Fruit fly (Drosophila melanogaster): ENCODE measurements around the gene ry.
A peak's percentile ranks its signal among the peaks of the same experiment; 100 is the strongest.

ry gene

dm6 chr3R:13018995-13019394, 13.3 kb upstream of the ry start:
- TF ChIP-seq toe (GFP tag; optimal IDR thresholded peaks at IDR 0.05) = no peak
- TF ChIP-seq Mnt (GFP tag; optimal IDR thresholded peaks at IDR 0.05) = no peak
- TF ChIP-seq tj (GFP tag; optimal IDR thresholded peaks at IDR 0.05) = peak; percentile 99
- no peak for TF ChIP-seq CG33017 (tag; optimal IDR thresholded peaks at IDR 0.05)
- no peak for TF ChIP-seq CG14711 (tag; optimal IDR thresholded peaks at IDR 0.05)

- peak; percentile 42 for TF ChIP-seq CG7101 (tag; optimal IDR thresholded peaks at IDR 0.05)
- TF ChIP-seq CG1620 (GFP tag; optimal IDR thresholded peaks at IDR 0.05) = peak; percentile 49
- peak; percentile 32 for TF ChIP-seq Crg-1 (GFP tag; optimal IDR thresholded peaks at IDR 0.05)
- peak; percentile 46 for TF ChIP-seq CG11617 (GFP tag; optimal IDR thresholded peaks at IDR 0.05)
- TF ChIP-seq cnc (optimal IDR thresholded peaks at IDR 0.05) = no peak
- no peak for TF ChIP-seq Hr96 (GFP tag; optimal IDR thresholded peaks at IDR 0.05)
- peak; percentile 85 for TF ChIP-seq kay (GFP tag; ENCODE audit: borderline replicate concordance)
- peak; percentile 8 for TF ChIP-seq cic (GFP tag; optimal IDR thresholded peaks at IDR 0.05)
- no peak for TF ChIP-seq toe (GFP tag; optimal IDR thresholded peaks at IDR 0.05)
- TF ChIP-seq tj (GFP tag; optimal IDR thresholded peaks at IDR 0.05) = peak; percentile 23
- peak; percentile 44 for TF ChIP-seq bab1 (GFP tag; optimal IDR thresholded peaks at IDR 0.05)
- peak; percentile 31 for TF ChIP-seq CG12768 (GFP tag; optimal IDR thresholded peaks at IDR 0.05)
- peak; percentile 58 for TF ChIP-seq Mnt (GFP tag; optimal IDR thresholded peaks at IDR 0.05)
- peak; percentile 59 for TF ChIP-seq CG14711 (tag; optimal IDR thresholded peaks at IDR 0.05)
- peak; percentile 33 for TF ChIP-seq pad (GFP tag; optimal IDR thresholded peaks at IDR 0.05)
- TF ChIP-seq CG7045 (GFP tag; optimal IDR thresholded peaks at IDR 0.05) = peak; percentile 1
Observed at dm6 chr3R:13030257-13031173, 1.8 kb upstream of the ry start, which contains the start of the genes CG46281 and CG46280. TSS of gene CG46281 (minus strand) at chr3R:13030307. TSS of gene CG46280 (minus strand) at chr3R:13030659.

DNA sequence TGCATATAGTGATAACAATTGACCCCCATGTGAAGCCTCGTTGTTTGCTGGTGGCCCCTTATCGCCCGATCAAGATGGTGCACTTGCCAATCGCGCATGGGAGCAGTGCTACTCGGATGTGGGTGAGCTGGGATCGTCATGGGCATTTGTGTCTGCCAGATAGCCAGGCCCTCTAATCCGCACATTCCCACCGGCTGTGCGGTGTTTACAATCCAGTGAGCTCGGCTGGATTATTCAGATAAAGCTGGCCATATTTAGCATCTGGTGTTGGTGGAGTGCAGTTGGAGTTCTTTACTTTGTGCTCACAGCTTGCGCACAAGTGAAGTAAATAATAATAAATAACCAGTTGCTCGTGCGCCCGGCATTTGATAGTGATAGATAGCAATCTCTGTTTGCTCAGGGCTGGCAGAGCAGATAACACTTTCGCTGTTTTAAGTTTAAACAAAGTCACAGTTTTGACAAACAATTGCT, 682 bp downstream of the ry start:
- TF ChIP-seq CG1620 (GFP tag; optimal IDR thresholded peaks at IDR 0.05) (no peak), Mnt (GFP tag; optimal IDR thresholded peaks at IDR 0.05) (peak; percentile 79), bab1 (GFP tag; optimal IDR thresholded peaks at IDR 0.05) (no peak), pad (GFP tag; optimal IDR thresholded peaks at IDR 0.05) (peak; percentile 49), toe (GFP tag; optimal IDR thresholded peaks at IDR 0.05) (peak; percentile 68), CG14711 (tag; optimal IDR thresholded peaks at IDR 0.05) (peak; percentile 62), CG33017 (tag; optimal IDR thresholded peaks at IDR 0.05) (peak; percentile 71), Hr96 (GFP tag; optimal IDR thresholded peaks at IDR 0.05) (peak; percentile 30), cnc (optimal IDR thresholded peaks at IDR 0.05) (no peak), CG7045 (GFP tag; optimal IDR thresholded peaks at IDR 0.05) (peak; percentile 85), Clk (GFP tag; optimal IDR thresholded peaks at IDR 0.05) (peak; percentile 39), CG12768 (GFP tag; optimal IDR thresholded peaks at IDR 0.05) (peak; percentile 78), CG5204 (GFP tag; optimal IDR thresholded peaks at IDR 0.05) (no peak), tj (GFP tag; optimal IDR thresholded peaks at IDR 0.05) (no peak), cic (GFP tag; optimal IDR thresholded peaks at IDR 0.05) (peak; percentile 64), ovo (GFP tag; optimal IDR thresholded peaks at IDR 0.05) (peak; percentile 4), CG11617 (GFP tag; optimal IDR thresholded peaks at IDR 0.05) (peak; percentile 77), kay (GFP tag; ENCODE audit: borderline replicate concordance) (peak; percentile 96), Crg-1 (GFP tag; optimal IDR thresholded peaks at IDR 0.05) (peak; percentile 76), CG7101 (tag; optimal IDR thresholded peaks at IDR 0.05) (peak; percentile 83)

DNA sequence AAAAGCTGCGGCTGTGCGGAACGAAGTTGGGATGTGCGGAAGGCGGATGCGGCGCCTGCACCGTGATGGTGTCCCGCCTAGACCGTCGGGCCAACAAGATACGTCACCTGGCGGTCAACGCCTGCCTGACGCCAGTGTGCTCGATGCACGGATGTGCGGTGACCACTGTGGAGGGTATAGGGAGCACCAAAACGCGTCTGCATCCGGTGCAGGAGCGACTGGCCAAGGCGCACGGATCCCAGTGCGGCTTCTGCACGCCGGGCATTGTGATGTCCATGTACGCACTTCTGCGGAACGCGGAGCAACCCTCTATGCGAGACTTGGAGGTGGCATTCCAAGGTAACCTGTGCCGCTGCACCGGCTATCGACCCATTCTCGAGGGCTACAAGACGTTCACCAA, 1.3 kb downstream of the ry start:
- TF ChIP-seq bab1 (GFP tag; optimal IDR thresholded peaks at IDR 0.05) (no peak), Mnt (GFP tag; optimal IDR thresholded peaks at IDR 0.05) (no peak), Crg-1 (GFP tag; optimal IDR thresholded peaks at IDR 0.05) (no peak), CG12768 (GFP tag; optimal IDR thresholded peaks at IDR 0.05) (no peak), Clk (GFP tag; optimal IDR thresholded peaks at IDR 0.05) (no peak)

- TF ChIP-seq bab1 (GFP tag; optimal IDR thresholded peaks at IDR 0.05) = no peak
- no peak for TF ChIP-seq CG1620 (GFP tag; optimal IDR thresholded peaks at IDR 0.05)
- no peak for TF ChIP-seq CG7045 (GFP tag; optimal IDR thresholded peaks at IDR 0.05)
- TF ChIP-seq Clk (GFP tag; optimal IDR thresholded peaks at IDR 0.05) = no peak
- no peak for TF ChIP-seq CG11617 (GFP tag; optimal IDR thresholded peaks at IDR 0.05)
- TF ChIP-seq ovo (GFP tag; optimal IDR thresholded peaks at IDR 0.05) = no peak
- TF ChIP-seq Crg-1 (GFP tag; optimal IDR thresholded peaks at IDR 0.05) = no peak
- TF ChIP-seq cic (GFP tag; optimal IDR thresholded peaks at IDR 0.05) = no peak
- TF ChIP-seq kay (GFP tag; ENCODE audit: borderline replicate concordance) = no peak
- TF ChIP-seq CG5204 (GFP tag; optimal IDR thresholded peaks at IDR 0.05) = no peak
Observed at dm6 chr3R:13036064-13036463, 3.7 kb downstream of the ry start.

dm6 chr3R:13038075-13038474, 5.7 kb downstream of the ry start, which contains the start of gene CG11668:
TSS of gene CG11668 (plus strand) at chr3R:13038375.
- TF ChIP-seq CG5204 (GFP tag; optimal IDR thresholded peaks at IDR 0.05) = no peak
- no peak for TF ChIP-seq CG14711 (tag; optimal IDR thresholded peaks at IDR 0.05)
- TF ChIP-seq kay (GFP tag; ENCODE audit: borderline replicate concordance) = no peak
- no peak for TF ChIP-seq Clk (GFP tag; optimal IDR thresholded peaks at IDR 0.05)
- no peak for TF ChIP-seq CG7101 (tag; optimal IDR thresholded peaks at IDR 0.05)
- no peak for TF ChIP-seq CG12768 (GFP tag; optimal IDR thresholded peaks at IDR 0.05)
- TF ChIP-seq toe (GFP tag; optimal IDR thresholded peaks at IDR 0.05) = no peak
- no peak for TF ChIP-seq CG33017 (tag; optimal IDR thresholded peaks at IDR 0.05)
- no peak for TF ChIP-seq cic (GFP tag; optimal IDR thresholded peaks at IDR 0.05)
- no peak for TF ChIP-seq Mnt (GFP tag; optimal IDR thresholded peaks at IDR 0.05)

All from whole organism, adult.